Worm (Caenorhabditis elegans): ENCODE data around the gene pnn-1.

- TF ChIP-seq tbx-37 (GFP tag; conservative IDR thresholded peaks at IDR 0.05), result no peak
- no peak for TF ChIP-seq ama-1 (optimal IDR thresholded peaks at IDR 0.05)
- TF ChIP-seq tra-4 (tag; optimal IDR thresholded peaks at IDR 0.05), result no peak
- TF ChIP-seq hnd-1 (tag; optimal IDR thresholded peaks at IDR 0.05), result no peak
- no peak for TF ChIP-seq hmg-4 (GFP tag; optimal IDR thresholded peaks at IDR 0.05)
- no peak for TF ChIP-seq pes-1 (GFP tag; IDR thresholded peaks at IDR 0.05)
- no peak for TF ChIP-seq ets-7 (tag; optimal IDR thresholded peaks at IDR 0.05)
- TF ChIP-seq hmbx-1 (tag; optimal IDR thresholded peaks at IDR 0.05), result no peak
Observed at ce11 chrV:12924128-12924527, 46.8 kb upstream of the pnn-1 start, which contains the start of gene pqn-67.

All from whole organism, early embryonic.